Fruit fly (Drosophila melanogaster) whole organism, embryonic: Measurements from ENCODE around the gene CG43915.
A peak's percentile ranks its signal among the peaks of the same experiment; 100 is the strongest.

Source experiments
- Abd-B ChIP-seq: fragments of 200-800 bp; sonication (Bioruptor generic); optimal IDR thresholded peaks from 2 replicates; lab custom pipeline; 2018; ENCODE audit warnings: missing biosample characterization, mild to moderate bottlenecking, missing genetic modification characterization, moderate library complexity
- Asciz ChIP-seq: fragments of 200-800 bp; sonication (Bioruptor generic); optimal IDR thresholded peaks from 2 replicates; lab custom pipeline; 2017; ENCODE audit warnings: missing biosample characterization, mild to moderate bottlenecking, missing genetic modification characterization, missing genetic modification reagents
- CG10147 ChIP-seq: fragments of 200-800 bp; sonication (Bioruptor generic); optimal IDR thresholded peaks from 2 replicates; lab custom pipeline; 2019; ENCODE audit warnings: missing biosample characterization, mild to moderate bottlenecking, missing genetic modification characterization, moderate library complexity
- CG10267 ChIP-seq: fragments of 200-800 bp; sonication (Bioruptor generic); optimal IDR thresholded peaks from 2 replicates; lab custom pipeline; 2018; ENCODE audit warnings: missing biosample characterization, mild to moderate bottlenecking, missing genetic modification characterization, moderate library complexity
- CG11504 ChIP-seq: fragments of 200-800 bp; sonication (Bioruptor generic); optimal IDR thresholded peaks from 3 replicates; lab custom pipeline; 2019; ENCODE audit warnings: missing biosample characterization, mild to moderate bottlenecking, missing genetic modification characterization, moderate library complexity
- CG13424 ChIP-seq: fragments of 200-800 bp; sonication (Bioruptor generic); optimal IDR thresholded peaks from 2 replicates; lab custom pipeline; 2019; ENCODE audit warnings: missing biosample characterization, mild to moderate bottlenecking, missing genetic modification characterization, moderate library complexity
- CG15514 ChIP-seq: fragments of 200-800 bp; sonication (Bioruptor generic); optimal IDR thresholded peaks from 3 replicates; lab custom pipeline; 2017; ENCODE audit warnings: missing biosample characterization, missing genetic modification characterization, mild to moderate bottlenecking, moderate library complexity, missing genetic modification reagents
- CG17361 ChIP-seq: fragments of 200-800 bp; sonication (Bioruptor generic); IDR thresholded peaks from 3 replicates; pipeline ENCODE4 v1.3.6; 2022; ENCODE audit warnings: missing biosample characterization, missing genetic modification characterization
- CG18262 ChIP-seq: fragments of 200-800 bp; optimal IDR thresholded peaks from 3 replicates; lab custom pipeline; 2019; ENCODE audit warnings: missing biosample characterization, mild to moderate bottlenecking, missing genetic modification characterization, moderate library complexity
- CG18599 ChIP-seq: fragments of 200-800 bp; sonication (Bioruptor generic); optimal IDR thresholded peaks from 3 replicates; lab custom pipeline; 2017; ENCODE audit warnings: missing biosample characterization, missing genetic modification characterization, mild to moderate bottlenecking, moderate library complexity, missing genetic modification reagents
- CG2678 ChIP-seq: fragments of 200-800 bp; sonication (Bioruptor generic); optimal IDR thresholded peaks from 3 replicates; lab custom pipeline; 2019; ENCODE audit warnings: missing biosample characterization, mild to moderate bottlenecking, missing genetic modification characterization, moderate library complexity
- CG3281 ChIP-seq: fragments of 200-800 bp; sonication (Bioruptor generic); optimal IDR thresholded peaks from 3 replicates; lab custom pipeline; 2017; ENCODE audit warnings: missing biosample characterization, mild to moderate bottlenecking, missing genetic modification characterization
- CG7839 ChIP-seq: fragments of 200-800 bp; sonication (Bioruptor generic); optimal IDR thresholded peaks from 3 replicates; lab custom pipeline; 2018; ENCODE audit warnings: missing biosample characterization, mild to moderate bottlenecking, missing genetic modification characterization, moderate library complexity
- CG9727 ChIP-seq: fragments of 200-800 bp; sonication (Bioruptor generic); optimal IDR thresholded peaks from 3 replicates; lab custom pipeline; 2017; ENCODE audit warnings: missing biosample characterization, mild to moderate bottlenecking, missing genetic modification characterization
- CG9876 ChIP-seq: fragments of 200-800 bp; sonication (Bioruptor generic); optimal IDR thresholded peaks from 2 replicates; lab custom pipeline; 2016; ENCODE audit warnings: missing biosample characterization, missing genetic modification characterization
- CoRest ChIP-seq: fragments of 200-800 bp; sonication (Bioruptor generic); optimal IDR thresholded peaks from 3 replicates; lab custom pipeline; 2018; ENCODE audit warnings: missing biosample characterization, mild to moderate bottlenecking, missing genetic modification characterization, moderate library complexity
- Dref ChIP-seq: fragments of 200-800 bp; sonication (Bioruptor generic); IDR thresholded peaks from 2 replicates; pipeline ENCODE4 v1.3.6; 2022; ENCODE audit warnings: missing biosample characterization, missing genetic modification characterization
- E2f1 ChIP-seq: fragments of 200-800 bp; sonication (Bioruptor generic); IDR thresholded peaks from 2 replicates; pipeline ENCODE4 v1.3.6; 2022; ENCODE audit warnings: missing biosample characterization, missing genetic modification characterization
- Eip74EF ChIP-seq, 2 experiments: fragments of 200-800 bp in 1 of 2; fragments of >200 bp in 1 of 2; sonication (Bioruptor generic) in 1 of 2; optimal IDR thresholded peaks; 2 replicates each; lab custom pipeline; 2017 to 2019; ENCODE audit warnings: missing biosample characterization in 2 of 2, missing genetic modification characterization in 2 of 2, mild to moderate bottlenecking in 1 of 2, moderate library complexity in 1 of 2
- HHEX ChIP-seq: fragments of 200-800 bp; sonication (Bioruptor generic); optimal IDR thresholded peaks from 3 replicates; lab custom pipeline; 2017; ENCODE audit warnings: missing biosample characterization, mild to moderate bottlenecking, missing genetic modification characterization, missing genetic modification reagents
- Hand ChIP-seq: fragments of 200-800 bp; sonication (Bioruptor generic); optimal IDR thresholded peaks from 2 replicates; lab custom pipeline; 2017; ENCODE audit warnings: mild to moderate bottlenecking, missing biosample characterization, missing genetic modification reagents, missing genetic modification characterization
- Hmr ChIP-seq: fragments of 200-800 bp; sonication (Bioruptor generic); optimal IDR thresholded peaks from 3 replicates; lab custom pipeline; 2017; ENCODE audit warnings: mild to moderate bottlenecking, missing biosample characterization, missing genetic modification reagents, missing genetic modification characterization
- Med ChIP-seq: fragments of 200-800 bp; sonication (Bioruptor generic); peaks from one replicate; lab custom pipeline; 2016; ENCODE audit warnings: missing biosample characterization, missing genetic modification characterization, mild to moderate bottlenecking, inconsistent platforms, moderate library complexity
- Meics ChIP-seq: fragments of 200-800 bp; sonication (Bioruptor generic); optimal IDR thresholded peaks from 2 replicates; lab custom pipeline; 2017; ENCODE audit warnings: missing biosample characterization, mild to moderate bottlenecking, missing genetic modification characterization
- Oli ChIP-seq: fragments of 200-800 bp; sonication (Bioruptor generic); optimal IDR thresholded peaks from 2 replicates; lab custom pipeline; 2018; ENCODE audit warnings: missing biosample characterization, mild to moderate bottlenecking, missing genetic modification characterization, moderate library complexity
- PHDP ChIP-seq: fragments of 200-800 bp; sonication (Bioruptor generic); optimal IDR thresholded peaks from 3 replicates; lab custom pipeline; 2018; ENCODE audit warnings: missing biosample characterization, mild to moderate bottlenecking, missing genetic modification characterization, moderate library complexity
- Sox100B ChIP-seq: fragments of 200-800 bp; sonication (Bioruptor generic); optimal IDR thresholded peaks from 3 replicates; lab custom pipeline; 2018; ENCODE audit warnings: missing biosample characterization, mild to moderate bottlenecking, missing genetic modification characterization
- Spps ChIP-seq: fragments of 200-800 bp; sonication (Bioruptor generic); optimal IDR thresholded peaks from 2 replicates; lab custom pipeline; 2018; ENCODE audit warnings: missing biosample characterization, mild to moderate bottlenecking, missing genetic modification characterization
- Xrp1 ChIP-seq: fragments of 200-800 bp; sonication (Bioruptor generic); IDR thresholded peaks from 2 replicates; pipeline ENCODE4 v1.3.6; 2022; ENCODE audit warnings: missing biosample characterization, missing genetic modification characterization
- ab ChIP-seq: fragments of 200-800 bp; sonication (Bioruptor generic); optimal IDR thresholded peaks from 2 replicates; lab custom pipeline; 2016; ENCODE audit warnings: missing biosample characterization, missing genetic modification characterization
- bcd ChIP-seq: fragments of 200-800 bp; sonication (Bioruptor generic); optimal IDR thresholded peaks from 2 replicates; lab custom pipeline; 2017; ENCODE audit warnings: missing biosample characterization, mild to moderate bottlenecking, missing genetic modification characterization
- bsh ChIP-seq, 2 experiments: fragments of 200-800 bp; sonication (Bioruptor generic); optimal IDR thresholded peaks; 2 replicates each; lab custom pipeline; 2017 to 2018; ENCODE audit warnings: mild to moderate bottlenecking in 2 of 2, missing biosample characterization in 2 of 2, missing genetic modification characterization in 2 of 2, moderate library complexity in 1 of 2
- crol ChIP-seq: fragments of 200-800 bp; sonication (Bioruptor generic); IDR thresholded peaks from 2 replicates; pipeline ENCODE4 v1.3.6; 2022; ENCODE audit warnings: missing biosample characterization, missing genetic modification characterization
- cwo ChIP-seq: fragments of 200-800 bp; sonication (Bioruptor generic); optimal IDR thresholded peaks from 3 replicates; lab custom pipeline; 2017; ENCODE audit warnings: missing biosample characterization, missing genetic modification characterization, mild to moderate bottlenecking, moderate library complexity, missing genetic modification reagents
- dmrt99B ChIP-seq: fragments of 200-800 bp; sonication (Bioruptor generic); optimal IDR thresholded peaks from 2 replicates; lab custom pipeline; 2018; ENCODE audit warnings: missing biosample characterization, mild to moderate bottlenecking, missing genetic modification characterization, moderate library complexity
- fd64A ChIP-seq: fragments of 200-800 bp; sonication (Bioruptor generic); optimal IDR thresholded peaks from 3 replicates; lab custom pipeline; 2018; ENCODE audit warnings: missing biosample characterization, mild to moderate bottlenecking, missing genetic modification characterization
- fd96Cb ChIP-seq: fragments of 200-800 bp; sonication (Bioruptor generic); optimal IDR thresholded peaks from 2 replicates; lab custom pipeline; 2018; ENCODE audit warnings: missing biosample characterization, mild to moderate bottlenecking, missing genetic modification characterization, moderate library complexity
- fru ChIP-seq: fragments of >200 bp; optimal IDR thresholded peaks from 2 replicates; lab custom pipeline; 2017
- lab ChIP-seq: fragments of 200-800 bp; sonication (Bioruptor generic); optimal IDR thresholded peaks from 3 replicates; lab custom pipeline; 2017; ENCODE audit warnings: missing biosample characterization, missing genetic modification characterization, mild to moderate bottlenecking, moderate library complexity, missing genetic modification reagents
- nau ChIP-seq: fragments of 200-800 bp; sonication (Bioruptor generic); optimal IDR thresholded peaks from 3 replicates; lab custom pipeline; 2017; ENCODE audit warnings: missing biosample characterization, mild to moderate bottlenecking, missing genetic modification characterization, missing genetic modification reagents
- nmo ChIP-seq: fragments of 200-800 bp; sonication (Bioruptor generic); optimal IDR thresholded peaks from 2 replicates; lab custom pipeline; 2018; ENCODE audit warnings: missing biosample characterization, mild to moderate bottlenecking, missing genetic modification characterization, moderate library complexity
- org-1 ChIP-seq: fragments of 200-800 bp; sonication (Bioruptor generic); optimal IDR thresholded peaks from 2 replicates; lab custom pipeline; 2017; ENCODE audit warnings: missing biosample characterization, missing genetic modification characterization
- prd ChIP-seq, 3 experiments: fragments of >200 bp in 2 of 3; fragments of 200-800 bp in 1 of 3; sonication (Bioruptor generic) in 1 of 3; optimal IDR thresholded peaks in 2 of 3; IDR thresholded peaks in 1 of 3; 2 replicates in 2 of 3; 3 replicates in 1 of 3; pipeline versions ENCODE4 v1.3.6 to Lab custom; 2017 to 2022; ENCODE audit warnings: missing biosample characterization in 1 of 3, missing genetic modification characterization in 1 of 3
- row ChIP-seq: fragments of 200-800 bp; sonication (Bioruptor generic); IDR thresholded peaks from 3 replicates; pipeline ENCODE4 v1.3.6; 2022; ENCODE audit warnings: missing biosample characterization, missing genetic modification characterization
- schlank ChIP-seq: fragments of 200-800 bp; sonication (Bioruptor generic); optimal IDR thresholded peaks from 2 replicates; lab custom pipeline; 2018; ENCODE audit warnings: missing biosample characterization, mild to moderate bottlenecking, missing genetic modification characterization
- scrt ChIP-seq: fragments of 200-800 bp; sonication (Bioruptor generic); optimal IDR thresholded peaks from 2 replicates; lab custom pipeline; 2018; ENCODE audit warnings: missing biosample characterization, mild to moderate bottlenecking, missing genetic modification characterization, moderate library complexity
- ssp ChIP-seq: fragments of 200-800 bp; sonication (Bioruptor generic); IDR thresholded peaks from 2 replicates; pipeline ENCODE4 v1.3.6; 2022; ENCODE audit warnings: missing biosample characterization, missing genetic modification characterization
- usp ChIP-seq: fragments of >200 bp; optimal IDR thresholded peaks from 2 replicates; lab custom pipeline; 2017; ENCODE audit warnings: missing biosample characterization, missing genetic modification characterization

The CG43915 gene

DNA sequence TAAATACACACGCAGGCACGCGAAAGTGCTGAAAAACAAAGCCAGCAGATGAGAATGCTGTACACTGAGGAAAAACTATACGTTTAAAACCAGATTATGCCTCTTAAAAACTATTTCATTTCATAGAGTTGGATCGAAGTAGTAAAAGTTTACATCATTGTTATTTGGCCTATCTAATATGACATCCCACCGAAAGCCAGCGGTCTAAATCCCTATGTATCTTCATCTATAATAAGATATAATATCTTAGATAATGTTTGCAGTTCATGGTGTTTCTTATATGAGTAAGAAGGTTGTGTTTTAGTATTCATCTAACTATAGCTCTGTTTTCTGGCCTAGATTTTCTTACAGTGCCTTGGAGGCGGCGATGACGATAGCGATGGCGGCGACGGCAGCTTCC, 37.4 kb downstream of the CG43915 start:
- TF ChIP-seq Sox100B (peak; percentile 29), CG7839 (tag; lab: Kevin White, UChicago) (peak; percentile 38), PHDP (tag; lab: Kevin White, UChicago) (peak; percentile 11), prd (optimal IDR thresholded peaks at IDR 0.05; lab: Kevin White, UChicago) (no peak), prd (GFP tag; IDR thresholded peaks at IDR 0.05; lab: Robert Waterston, UW) (0 out of 3 replicates have a peak, but pooled peaks have one; percentile 4), CG13424 (tag; lab: Kevin White, UChicago) (peak; percentile 17), schlank (tag; lab: Kevin White, UChicago) (no peak), fd64A (GFP tag; lab: Kevin White, UChicago) (no peak), lab (GFP tag; lab: Kevin White, UChicago) (peak; percentile 44), HHEX (GFP tag; lab: Kevin White, UChicago) (peak; percentile 24), Hand (GFP tag; lab: Kevin White, UChicago) (peak; percentile 44), CoRest (peak; percentile 21), Dref (GFP tag; lab: Robert Waterston, UW) (no peak), Hmr (peak; percentile 47), bsh (GFP tag; optimal IDR thresholded peaks at IDR 0.05; lab: Kevin White, UChicago) (no peak), CG9876 (GFP tag; lab: Kevin White, UChicago) (no peak), CG2678 (tag; lab: Kevin White, UChicago) (peak; percentile 65), Eip74EF (GFP tag; optimal IDR thresholded peaks at IDR 0.05; lab: Kevin White, UChicago) (peak in 1 of 2 experiments; percentile 2), crol (GFP tag; lab: Robert Waterston, UW) (no peak), CG17361 (GFP tag; lab: Robert Waterston, UW) (peak; percentile 39; the same call in 1 of the 3 replicates), Spps (no peak), CG18262 (tag; lab: Kevin White, UChicago) (peak; percentile 43), CG10147 (GFP tag; lab: Kevin White, UChicago) (peak; percentile 21), org-1 (GFP tag; lab: Kevin White, UChicago) (peak; percentile 20), usp (no peak), fru (lab: Kevin White, UChicago) (no peak), CG11504 (tag; lab: Kevin White, UChicago) (peak; percentile 59), Abd-B (GFP tag; lab: Kevin White, UChicago) (no peak), Xrp1 (GFP tag; lab: Robert Waterston, UW) (peak; percentile 11; the same call in 1 of the 2 replicates), Meics (peak; percentile 56), fd96Cb (peak; percentile 13), nmo (peak; percentile 12), cwo (GFP tag; lab: Kevin White, UChicago) (peak; percentile 32), CG15514 (GFP tag; lab: Kevin White, UChicago) (peak; percentile 15), CG18599 (GFP tag; lab: Kevin White, UChicago) (peak; percentile 70), scrt (GFP tag; lab: Kevin White, UChicago) (peak; percentile 70), CG9727 (GFP tag; lab: Kevin White, UChicago) (peak; percentile 30), ab (GFP tag; lab: Kevin White, UChicago) (no peak), row (GFP tag; lab: Robert Waterston, UW) (0 out of 3 replicates have a peak, but pooled peaks have one; percentile 35), ssp (GFP tag; lab: Robert Waterston, UW) (no peak), Oli (tag; lab: Kevin White, UChicago) (peak; percentile 24), dmrt99B (tag; lab: Kevin White, UChicago) (peak; percentile 53), E2f1 (GFP tag; lab: Robert Waterston, UW) (no peak), bcd (GFP tag; lab: Kevin White, UChicago) (peak; percentile 4), Med (peak; percentile 12), CG10267 (tag; lab: Kevin White, UChicago) (peak; percentile 22), nau (GFP tag; lab: Kevin White, UChicago) (peak; percentile 0), Asciz (GFP tag; lab: Kevin White, UChicago) (peak; percentile 17), CG3281 (GFP tag; lab: Kevin White, UChicago) (peak; percentile 37)
